Fruit fly (Drosophila melanogaster) whole organism, embryonic: ENCODE measurements around the gene CG32816.
A peak's percentile ranks its signal among the peaks of the same experiment; 100 is the strongest.

Source experiments
- Antp ChIP-seq: fragments of 200-800 bp; sonication (Bioruptor generic); optimal IDR thresholded peaks from 3 replicates; lab custom pipeline; 2016; ENCODE audit warnings: missing biosample characterization, missing genetic modification characterization
- CG11247 ChIP-seq: fragments of 200-800 bp; sonication (Bioruptor generic); IDR thresholded peaks from 2 replicates; pipeline ENCODE4 v1.3.6; 2022; ENCODE audit warnings: missing biosample characterization, missing genetic modification characterization
- CG11398 ChIP-seq: fragments of 200-800 bp; sonication (Bioruptor generic); optimal IDR thresholded peaks from 2 replicates; lab custom pipeline; 2016; ENCODE audit warnings: missing biosample characterization, missing genetic modification characterization
- CG12104 ChIP-seq: fragments of 200-800 bp; sonication (Bioruptor generic); optimal IDR thresholded peaks from 3 replicates; lab custom pipeline; 2016; ENCODE audit warnings: missing biosample characterization, missing genetic modification characterization
- CG12219 ChIP-seq: fragments of 200-800 bp; sonication (Bioruptor generic); optimal IDR thresholded peaks from 3 replicates; lab custom pipeline; 2018; ENCODE audit warnings: missing biosample characterization, mild to moderate bottlenecking, missing genetic modification characterization
- CG12299 ChIP-seq: fragments of 200-800 bp; sonication (Bioruptor generic); optimal IDR thresholded peaks from 2 replicates; lab custom pipeline; 2018; ENCODE audit warnings: missing biosample characterization, mild to moderate bottlenecking, missing genetic modification characterization
- CG13296 ChIP-seq: fragments of 200-800 bp; sonication (Bioruptor generic); optimal IDR thresholded peaks from 3 replicates; lab custom pipeline; 2018; ENCODE audit warnings: missing biosample characterization, mild to moderate bottlenecking, missing genetic modification characterization
- CG15479 ChIP-seq: fragments of 200-800 bp; sonication (Bioruptor generic); optimal IDR thresholded peaks from 3 replicates; lab custom pipeline; 2019; ENCODE audit warnings: missing biosample characterization, mild to moderate bottlenecking, missing genetic modification characterization, moderate library complexity
- CG17802 ChIP-seq: fragments of 200-800 bp; sonication (Bioruptor generic); optimal IDR thresholded peaks from 2 replicates; lab custom pipeline; 2018; ENCODE audit warnings: missing biosample characterization, mild to moderate bottlenecking, missing genetic modification characterization, moderate library complexity
- CG30020 ChIP-seq: fragments of 200-800 bp; optimal IDR thresholded peaks from 2 replicates; lab custom pipeline; 2019; ENCODE audit warnings: missing biosample characterization, mild to moderate bottlenecking, missing genetic modification characterization, moderate library complexity
- CG31365 ChIP-seq: fragments of 200-800 bp; sonication (Bioruptor generic); optimal IDR thresholded peaks from 2 replicates; lab custom pipeline; 2018; ENCODE audit warnings: missing biosample characterization, mild to moderate bottlenecking, missing genetic modification characterization
- CG3281 ChIP-seq: fragments of 200-800 bp; sonication (Bioruptor generic); optimal IDR thresholded peaks from 3 replicates; lab custom pipeline; 2017; ENCODE audit warnings: missing biosample characterization, mild to moderate bottlenecking, missing genetic modification characterization
- CG33557 ChIP-seq: fragments of 200-800 bp; sonication (Bioruptor generic); optimal IDR thresholded peaks from 2 replicates; lab custom pipeline; 2019; ENCODE audit warnings: missing biosample characterization, mild to moderate bottlenecking, missing genetic modification characterization, moderate library complexity
- CG3995 ChIP-seq: fragments of 200-800 bp; sonication (Bioruptor generic); optimal IDR thresholded peaks from 3 replicates; lab custom pipeline; 2016; ENCODE audit warnings: missing biosample characterization, missing genetic modification characterization
- CG4360 ChIP-seq: fragments of 200-800 bp; sonication (Bioruptor generic); IDR thresholded peaks from 2 replicates; pipeline ENCODE4 v1.3.6; 2022; ENCODE audit warnings: missing biosample characterization, missing genetic modification characterization
- CG4730 ChIP-seq: fragments of 200-800 bp; sonication (Bioruptor generic); IDR thresholded peaks from 2 replicates; pipeline ENCODE4 v1.3.6; 2022; ENCODE audit warnings: missing biosample characterization, missing genetic modification characterization
- CG6654 ChIP-seq: fragments of 200-800 bp; sonication (Bioruptor generic); optimal IDR thresholded peaks from 2 replicates; lab custom pipeline; 2017; ENCODE audit warnings: missing biosample characterization, mild to moderate bottlenecking, missing genetic modification characterization
- CG7963 ChIP-seq: fragments of 200-800 bp; sonication (Bioruptor generic); IDR thresholded peaks from 3 replicates; pipeline ENCODE4 v1.3.6; 2022; ENCODE audit warnings: missing biosample characterization, missing genetic modification characterization; ENCODE audit not compliant: partially characterized antibody
- CG9932 ChIP-seq: fragments of 200-800 bp; sonication (Bioruptor generic); IDR thresholded peaks from 2 replicates; pipeline ENCODE4 v1.3.6; 2022; ENCODE audit warnings: missing biosample characterization, missing genetic modification characterization
- CoRest ChIP-seq: fragments of 200-800 bp; sonication (Bioruptor generic); optimal IDR thresholded peaks from 3 replicates; lab custom pipeline; 2018; ENCODE audit warnings: missing biosample characterization, mild to moderate bottlenecking, missing genetic modification characterization, moderate library complexity
- Dek ChIP-seq: fragments of 200-800 bp; sonication (Bioruptor generic); optimal IDR thresholded peaks from 3 replicates; lab custom pipeline; 2019; ENCODE audit warnings: missing biosample characterization, mild to moderate bottlenecking, missing genetic modification characterization, moderate library complexity
- Dfd ChIP-seq, 2 experiments: fragments of >200 bp; optimal IDR thresholded peaks; 2 replicates each; lab custom pipeline; 2017; ENCODE audit warnings: missing biosample characterization in 2 of 2, missing genetic modification characterization in 2 of 2
- Dll ChIP-seq: fragments of 200-800 bp; sonication (Bioruptor generic); IDR thresholded peaks from 4 replicates; pipeline ENCODE4 v1.3.6; 2022; ENCODE audit warnings: missing biosample characterization, missing genetic modification characterization; ENCODE audit not compliant: partially characterized antibody
- Dp ChIP-seq: fragments of 200-800 bp; sonication (Bioruptor generic); optimal IDR thresholded peaks from 2 replicates; lab custom pipeline; 2018; ENCODE audit warnings: missing biosample characterization, mild to moderate bottlenecking, missing genetic modification characterization, moderate library complexity
- E2f2 ChIP-seq: fragments of 200-800 bp; sonication (Bioruptor generic); IDR thresholded peaks from 2 replicates; pipeline ENCODE4 v1.3.6; 2022; ENCODE audit warnings: missing biosample characterization, missing genetic modification characterization
- GATAe ChIP-seq: fragments of 200-800 bp; sonication (Bioruptor generic); conservative IDR thresholded peaks from 2 replicates; pipeline ENCODE4 v1.3.6; 2022; ENCODE audit warnings: missing biosample characterization, missing genetic modification characterization
- HLH4C ChIP-seq: fragments of 200-800 bp; sonication (Bioruptor generic); IDR thresholded peaks from 3 replicates; pipeline ENCODE4 v1.3.6; 2022; ENCODE audit warnings: missing biosample characterization, missing genetic modification characterization; ENCODE audit not compliant: partially characterized antibody
- HmgZ ChIP-seq: fragments of 200-800 bp; sonication (Bioruptor generic); optimal IDR thresholded peaks from 2 replicates; lab custom pipeline; 2018; ENCODE audit warnings: missing biosample characterization, mild to moderate bottlenecking, missing genetic modification characterization
- Med ChIP-seq: fragments of 200-800 bp; sonication (Bioruptor generic); peaks from one replicate; lab custom pipeline; 2016; ENCODE audit warnings: missing biosample characterization, missing genetic modification characterization, mild to moderate bottlenecking, inconsistent platforms, moderate library complexity
- Nf-YC ChIP-seq: fragments of 200-800 bp; optimal IDR thresholded peaks from 3 replicates; lab custom pipeline; 2019; ENCODE audit warnings: missing biosample characterization, mild to moderate bottlenecking, missing genetic modification characterization, moderate library complexity
- PHDP ChIP-seq: fragments of 200-800 bp; sonication (Bioruptor generic); optimal IDR thresholded peaks from 3 replicates; lab custom pipeline; 2018; ENCODE audit warnings: missing biosample characterization, mild to moderate bottlenecking, missing genetic modification characterization, moderate library complexity
- Sox102F ChIP-seq: fragments of 200-800 bp; sonication (Bioruptor generic); optimal IDR thresholded peaks from 2 replicates; lab custom pipeline; 2018; ENCODE audit warnings: missing biosample characterization, mild to moderate bottlenecking, missing genetic modification characterization, moderate library complexity
- Sry-β ChIP-seq: fragments of 200-800 bp; sonication (Bioruptor generic); optimal IDR thresholded peaks from 2 replicates; lab custom pipeline; 2018; ENCODE audit warnings: missing biosample characterization, mild to moderate bottlenecking, missing genetic modification characterization, moderate library complexity
- YL-1 ChIP-seq: fragments of 200-800 bp; sonication (Bioruptor generic); optimal IDR thresholded peaks from 3 replicates; lab custom pipeline; 2017; ENCODE audit warnings: missing biosample characterization, mild to moderate bottlenecking, missing genetic modification characterization
- bbx ChIP-seq: fragments of 200-800 bp; sonication (Bioruptor generic); IDR thresholded peaks from 2 replicates; pipeline ENCODE4 v1.3.6; 2022; ENCODE audit warnings: missing biosample characterization, missing genetic modification characterization; ENCODE audit not compliant: partially characterized antibody
- br ChIP-seq: fragments of >200 bp; optimal IDR thresholded peaks from 2 replicates; lab custom pipeline; 2017
- cg ChIP-seq: fragments of 200-800 bp; sonication (Bioruptor generic); optimal IDR thresholded peaks from 3 replicates; lab custom pipeline; 2019; ENCODE audit warnings: missing biosample characterization, mild to moderate bottlenecking, missing genetic modification characterization, moderate library complexity
- dpn ChIP-seq, 2 experiments: fragments of 200-800 bp; sonication (Bioruptor generic); optimal IDR thresholded peaks; 3 replicates each; lab custom pipeline; 2016; ENCODE audit warnings: missing biosample characterization in 2 of 2, missing genetic modification characterization in 2 of 2
- eyg ChIP-seq: fragments of 200-800 bp; sonication (Bioruptor generic); optimal IDR thresholded peaks from 3 replicates; lab custom pipeline; 2016; ENCODE audit warnings: missing biosample characterization, missing genetic modification characterization
- gfzf ChIP-seq: fragments of 200-800 bp; sonication (Bioruptor generic); optimal IDR thresholded peaks from 2 replicates; lab custom pipeline; 2016; ENCODE audit warnings: missing biosample characterization, mild to moderate bottlenecking, missing genetic modification characterization, moderate library complexity
- gsb-n ChIP-seq: fragments of 200-800 bp; sonication (Bioruptor generic); optimal IDR thresholded peaks from 3 replicates; lab custom pipeline; 2018; ENCODE audit warnings: missing biosample characterization, mild to moderate bottlenecking, missing genetic modification characterization
- hkb ChIP-seq, 2 experiments: fragments of 200-800 bp in 1 of 2; fragments of >200 bp in 1 of 2; sonication (Bioruptor generic) in 1 of 2; IDR thresholded peaks in 1 of 2; optimal IDR thresholded peaks in 1 of 2; 2 replicates each; pipeline versions ENCODE4 v1.3.6 to Lab custom; 2017 to 2022; ENCODE audit warnings: missing biosample characterization in 1 of 2, missing genetic modification characterization in 1 of 2
- knrl ChIP-seq: fragments of 200-800 bp; sonication (Bioruptor generic); IDR thresholded peaks from 3 replicates; pipeline ENCODE4 v1.3.6; 2022; ENCODE audit warnings: missing biosample characterization, missing genetic modification characterization; ENCODE audit not compliant: partially characterized antibody
- lab ChIP-seq: fragments of 200-800 bp; sonication (Bioruptor generic); optimal IDR thresholded peaks from 3 replicates; lab custom pipeline; 2017; ENCODE audit warnings: missing biosample characterization, missing genetic modification characterization, mild to moderate bottlenecking, moderate library complexity, missing genetic modification reagents
- pho ChIP-seq: fragments of 200-800 bp; sonication (Bioruptor generic); optimal IDR thresholded peaks from 2 replicates; lab custom pipeline; 2016; ENCODE audit warnings: missing biosample characterization, missing genetic modification characterization
- pzg ChIP-seq: fragments of 200-800 bp; sonication (Bioruptor generic); optimal IDR thresholded peaks from 3 replicates; lab custom pipeline; 2018; ENCODE audit warnings: missing biosample characterization, mild to moderate bottlenecking, missing genetic modification characterization, moderate library complexity
- stwl ChIP-seq: fragments of 200-800 bp; sonication (Bioruptor generic); optimal IDR thresholded peaks from 3 replicates; lab custom pipeline; 2018; ENCODE audit warnings: missing biosample characterization, mild to moderate bottlenecking, missing genetic modification characterization, moderate library complexity
- sug ChIP-seq: fragments of 200-800 bp; optimal IDR thresholded peaks from 2 replicates; lab custom pipeline; 2019; ENCODE audit warnings: missing biosample characterization, mild to moderate bottlenecking, missing genetic modification characterization, moderate library complexity
- zen ChIP-seq: fragments of 200-800 bp; sonication (Bioruptor generic); optimal IDR thresholded peaks from 3 replicates; lab custom pipeline; 2018; ENCODE audit warnings: missing biosample characterization, mild to moderate bottlenecking, missing genetic modification characterization, moderate library complexity
- zf30C ChIP-seq: fragments of 200-800 bp; sonication (Bioruptor generic); optimal IDR thresholded peaks from 3 replicates; lab custom pipeline; 2018; ENCODE audit warnings: missing biosample characterization, mild to moderate bottlenecking, missing genetic modification characterization

Gene CG32816

dm6 chrX:487517-487957, 17.0 kb upstream of the CG32816 start, which contains the start of the genes CG18273 and CG3156 (continued):
- TF ChIP-seq CG9932 (GFP tag; lab: Robert Waterston, UW) (peak; percentile 46), CG13296 (GFP tag; lab: Kevin White, UChicago) (no peak), Sox102F (GFP tag; lab: Kevin White, UChicago) (no peak), Antp (GFP tag; lab: Kevin White, UChicago) (peak; percentile 16), HLH4C (GFP tag; lab: Robert Waterston, UW) (peak; percentile 71), sug (tag; lab: Kevin White, UChicago) (peak; percentile 53), hkb (optimal IDR thresholded peaks at IDR 0.05; lab: Kevin White, UChicago) (no peak), hkb (GFP tag; IDR thresholded peaks at IDR 0.05; lab: Robert Waterston, UW) (no peak), CG4360 (no peak), CG31365 (tag; lab: Kevin White, UChicago) (no peak), CoRest (tag; lab: Kevin White, UChicago) (peak; percentile 55), br (lab: Kevin White, UChicago) (no peak), stwl (peak; percentile 44), GATAe (GFP tag; lab: Robert Waterston, UW) (no peak), Dfd (GFP tag; optimal IDR thresholded peaks at IDR 0.05; lab: Kevin White, UChicago) (no peak), Dek (tag; lab: Kevin White, UChicago) (no peak), CG17802 (tag; lab: Kevin White, UChicago) (peak; percentile 70), Dp (peak; percentile 39), pzg (peak; percentile 62), eyg (GFP tag; lab: Kevin White, UChicago) (no peak), CG15479 (GFP tag; lab: Kevin White, UChicago) (no peak), gfzf (GFP tag; lab: Kevin White, UChicago) (peak; percentile 39), Sry-β (GFP tag; lab: Kevin White, UChicago) (peak; percentile 94), bbx (no peak), CG6654 (GFP tag; lab: Kevin White, UChicago) (no peak), Med (GFP tag; lab: Kevin White, UChicago) (peak; percentile 81), PHDP (tag; lab: Kevin White, UChicago) (no peak), CG30020 (peak; percentile 75), pho (GFP tag; lab: Kevin White, UChicago) (peak; percentile 15), gsb-n (tag; lab: Kevin White, UChicago) (peak; percentile 21), E2f2 (GFP tag; lab: Robert Waterston, UW) (peak; percentile 23; the same call in 1 of the 2 replicates), Dll (GFP tag; lab: Robert Waterston, UW) (peak; percentile 65), cg (GFP tag; lab: Kevin White, UChicago) (no peak), HmgZ (tag; lab: Kevin White, UChicago) (peak; percentile 67), CG12299 (tag; lab: Kevin White, UChicago) (peak; percentile 7), dpn (GFP tag; optimal IDR thresholded peaks at IDR 0.05; lab: Kevin White, UChicago) (peak in 1 of 2 experiments; percentile 5), CG12104 (GFP tag; lab: Kevin White, UChicago) (no peak), CG7963 (GFP tag; lab: Robert Waterston, UW) (no peak), CG3281 (GFP tag; lab: Kevin White, UChicago) (peak; percentile 25), CG3995 (GFP tag; lab: Kevin White, UChicago) (peak; percentile 17), CG33557 (GFP tag; lab: Kevin White, UChicago) (no peak), CG11398 (peak; percentile 15), lab (GFP tag; lab: Kevin White, UChicago) (no peak), CG4730 (no peak), Nf-YC (tag; lab: Kevin White, UChicago) (peak; percentile 53), zen (tag; lab: Kevin White, UChicago) (peak; percentile 40), knrl (GFP tag; lab: Robert Waterston, UW) (peak; percentile 52), YL-1 (peak; percentile 52), CG12219 (GFP tag; lab: Kevin White, UChicago) (no peak), CG11247 (GFP tag; lab: Robert Waterston, UW) (no peak), zf30C (GFP tag; lab: Kevin White, UChicago) (no peak)
